Worm (Caenorhabditis elegans): ENCODE results near the gene T28A11.19.
A peak's percentile ranks its signal among the peaks of the same experiment; 100 is the strongest.

T28A11.19 gene

DNA sequence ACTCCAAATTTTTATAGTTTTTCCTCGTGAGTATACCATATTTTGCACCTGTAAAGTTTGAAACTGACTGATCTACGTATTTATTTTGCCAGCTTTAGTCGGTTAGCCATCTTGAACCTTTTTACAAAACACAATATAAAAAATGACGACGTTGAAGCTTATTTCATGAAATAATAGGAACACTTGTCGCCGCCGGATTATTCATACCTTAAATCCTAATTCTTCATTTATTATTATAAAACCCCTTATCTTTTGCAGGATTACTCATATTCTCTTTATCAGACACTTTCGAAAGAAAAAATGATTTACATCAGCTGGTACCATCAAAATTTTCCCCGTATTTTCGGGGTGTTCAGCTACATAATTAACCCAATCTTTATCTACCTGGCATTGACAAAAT, 21.8 kb downstream of the T28A11.19 start, which contains the start of gene srj-8:
Gene srj-8, plus strand, starts transcription at position 301 of the 400 bp plus-strand sequence.
- TF ChIP-seq irx-1 (tag; optimal IDR thresholded peaks at IDR 0.05), result no peak
- TF ChIP-seq unc-130 (tag; optimal IDR thresholded peaks at IDR 0.05), result no peak
- TF ChIP-seq vab-15 (tag; optimal IDR thresholded peaks at IDR 0.05), result no peak
- TF ChIP-seq tlp-1 (tag; optimal IDR thresholded peaks at IDR 0.05), result no peak
- TF ChIP-seq nhr-237 (tag; optimal IDR thresholded peaks at IDR 0.05), result no peak
- no peak for TF ChIP-seq Y116A8C.19 (tag; optimal IDR thresholded peaks at IDR 0.05; ENCODE audit: borderline replicate concordance)
- no peak for TF ChIP-seq nhr-28 (tag; optimal IDR thresholded peaks at IDR 0.05)
- no peak for TF ChIP-seq C16A3.4 (tag; optimal IDR thresholded peaks at IDR 0.05)
- no peak for TF ChIP-seq fos-1 (tag; optimal IDR thresholded peaks at IDR 0.05)
- TF ChIP-seq nhr-19 (GFP tag; conservative IDR thresholded peaks at IDR 0.05), result no peak
- no peak for TF ChIP-seq lsy-2 (tag; optimal IDR thresholded peaks at IDR 0.05)
- no peak for TF ChIP-seq ceh-82 (tag; optimal IDR thresholded peaks at IDR 0.05)
- TF ChIP-seq aly-2 (tag; optimal IDR thresholded peaks at IDR 0.05), result no peak
- no peak for TF ChIP-seq ces-1 (GFP tag; optimal IDR thresholded peaks at IDR 0.05)
- no peak for TF ChIP-seq aha-1 (tag; optimal IDR thresholded peaks at IDR 0.05)
- no peak for TF ChIP-seq sox-4 (tag; optimal IDR thresholded peaks at IDR 0.05)
- no peak for TF ChIP-seq elt-2 (tag; optimal IDR thresholded peaks at IDR 0.05)

DNA sequence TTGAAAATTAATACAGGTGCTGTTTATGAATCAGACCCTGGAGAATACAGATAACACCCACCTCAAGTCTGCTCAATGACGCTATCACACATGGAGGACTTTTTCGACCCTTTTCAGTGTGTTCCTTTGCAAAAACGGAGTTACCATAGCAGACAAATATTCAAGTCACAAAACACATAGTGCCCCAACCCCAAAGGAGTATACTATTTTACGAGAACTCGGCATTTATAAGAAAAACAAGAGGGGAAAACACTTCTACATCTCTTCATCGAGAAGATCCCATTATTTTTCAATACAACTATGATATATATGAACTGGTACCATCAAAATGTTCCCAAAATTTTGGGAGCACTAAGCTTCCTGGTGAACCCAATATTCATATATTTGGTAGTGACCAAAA, 24.6 kb downstream of the T28A11.19 start, which contains the start of gene srj-7:
Gene srj-7, plus strand, starts transcription at position 301 of the 400 bp plus-strand sequence.
- no peak for TF ChIP-seq grh-1 (GFP tag; IDR thresholded peaks at IDR 0.05)
- no peak for TF ChIP-seq lin-35 (GFP tag; optimal IDR thresholded peaks at IDR 0.05)
- no peak for TF ChIP-seq sox-4 (tag; optimal IDR thresholded peaks at IDR 0.05)
- no peak for TF ChIP-seq F16B12.6 (tag; optimal IDR thresholded peaks at IDR 0.05)
- TF ChIP-seq efl-1 (optimal IDR thresholded peaks at IDR 0.05), result no peak
- TF ChIP-seq efl-1 (GFP tag; optimal IDR thresholded peaks at IDR 0.05 in 1 of 2), result peak in 1 of 2 experiments; percentile 55

DNA sequence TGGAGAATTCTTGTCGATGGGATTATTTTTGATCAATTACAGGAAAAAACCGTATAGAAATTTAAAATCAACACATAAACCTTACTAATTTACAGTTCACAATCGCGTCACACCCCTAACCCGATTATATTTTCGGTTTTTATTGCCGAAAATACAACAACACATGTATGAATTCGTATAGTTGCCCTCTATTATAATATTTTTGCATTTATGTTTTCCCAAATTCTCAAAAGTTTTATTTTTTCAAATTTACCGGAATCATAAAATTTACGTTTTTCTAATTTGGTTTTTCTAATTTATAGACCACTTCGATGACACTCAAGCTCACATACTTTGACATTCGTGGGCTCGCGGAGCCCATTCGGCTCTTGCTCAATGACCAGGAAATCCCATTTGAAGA, 26.3 kb downstream of the T28A11.19 start, which contains the start of gene gst-23:
Gene gst-23, plus strand, starts transcription at position 301 of the 400 bp plus-strand sequence.
- TF ChIP-seq efl-3 (GFP tag; optimal IDR thresholded peaks at IDR 0.05) (no peak), ama-1 (optimal IDR thresholded peaks at IDR 0.05) (no peak), fkh-8 (tag; optimal IDR thresholded peaks at IDR 0.05) (no peak), efl-1 (optimal IDR thresholded peaks at IDR 0.05) (no peak), efl-1 (GFP tag; optimal IDR thresholded peaks at IDR 0.05 in 1 of 2) (no peak), sox-4 (tag; optimal IDR thresholded peaks at IDR 0.05) (no peak), jun-1 (tag; optimal IDR thresholded peaks at IDR 0.05) (no peak), nhr-11 (tag; optimal IDR thresholded peaks at IDR 0.05) (no peak), zag-1 (tag; optimal IDR thresholded peaks at IDR 0.05) (no peak), unc-98 (GFP tag; IDR thresholded peaks at IDR 0.05) (no peak), tlp-1 (tag; optimal IDR thresholded peaks at IDR 0.05) (no peak), fkh-4 (tag; optimal IDR thresholded peaks at IDR 0.05; ENCODE audit: borderline replicate concordance) (no peak), snu-23 (GFP tag; optimal IDR thresholded peaks at IDR 0.05) (no peak), C16A3.4 (tag; optimal IDR thresholded peaks at IDR 0.05) (no peak), hpl-2 (GFP tag; optimal IDR thresholded peaks at IDR 0.05) (no peak), mab-9 (GFP tag; IDR thresholded peaks at IDR 0.05) (no peak), nhr-77 (tag; optimal IDR thresholded peaks at IDR 0.05) (no peak), nhr-47 (tag; optimal IDR thresholded peaks at IDR 0.05) (no peak), lir-3 (tag; optimal IDR thresholded peaks at IDR 0.05; ENCODE audit: poor library complexity) (no peak)

- no peak for TF ChIP-seq snu-23 (GFP tag; optimal IDR thresholded peaks at IDR 0.05)
- no peak for TF ChIP-seq unc-98 (GFP tag; IDR thresholded peaks at IDR 0.05)
- TF ChIP-seq aly-2 (tag; optimal IDR thresholded peaks at IDR 0.05), result no peak
- TF ChIP-seq zip-4 (GFP tag; optimal IDR thresholded peaks at IDR 0.05), result no peak
- TF ChIP-seq nhr-84 (tag; optimal IDR thresholded peaks at IDR 0.05), result no peak
- TF ChIP-seq swsn-7 (tag; optimal IDR thresholded peaks at IDR 0.05), result no peak
- no peak for TF ChIP-seq mdl-1 (tag; optimal IDR thresholded peaks at IDR 0.05)
- no peak for TF ChIP-seq lin-35 (GFP tag; optimal IDR thresholded peaks at IDR 0.05)
- TF ChIP-seq elt-2 (tag; optimal IDR thresholded peaks at IDR 0.05), result no peak
- no peak for TF ChIP-seq efl-3 (GFP tag; optimal IDR thresholded peaks at IDR 0.05)
- no peak for TF ChIP-seq alr-1 (tag; optimal IDR thresholded peaks at IDR 0.05; ENCODE audit: borderline replicate concordance)
Observed at ce11 chrV:3241175-3241574, 28.1 kb downstream of the T28A11.19 start, which contains the start of gene srj-11. srj-11 (plus strand) TSS chrV:3241424.
